Worm (Caenorhabditis elegans) whole organism, L2 larva: ENCODE data around the gene rpl-36.A.

ENCODE experiments used
- C34F6.9 ChIP-seq: fragments of 150-350 bp; optimal IDR thresholded peaks from 2 replicates; lab custom pipeline; 2014; ENCODE audit warnings: missing biosample characterization, missing genetic modification characterization
- F13H6.1 ChIP-seq: sonication (generic microtip); optimal IDR thresholded peaks from 2 replicates; lab custom pipeline; 2016; ENCODE audit warnings: missing genetic modification characterization, missing compliant biosample characterization
- R02D3.7 ChIP-seq: fragments of 150-350 bp; optimal IDR thresholded peaks from 2 replicates; lab custom pipeline; 2014; ENCODE audit warnings: missing biosample characterization, missing genetic modification characterization
- ama-1 ChIP-seq: fragments of 150-350 bp; optimal IDR thresholded peaks from 2 replicates; lab custom pipeline; 2018; ENCODE audit warnings: inconsistent platforms
- dmd-4 ChIP-seq: sonication (generic microtip); optimal IDR thresholded peaks from 2 replicates; lab custom pipeline; 2017; ENCODE audit warnings: missing biosample characterization, missing genetic modification characterization
- lin-39 ChIP-seq: fragments of 150-350 bp; optimal IDR thresholded peaks from 2 replicates; lab custom pipeline; 2014; ENCODE audit warnings: missing biosample characterization, missing genetic modification reagents, missing genetic modification characterization
- lsy-2 ChIP-seq, 2 experiments: fragments of 150-350 bp in 1 of 2; sonication (generic microtip) in 1 of 2; optimal IDR thresholded peaks; 2 replicates each; lab custom pipeline; 2014 to 2017; ENCODE audit warnings: missing biosample characterization in 2 of 2, missing genetic modification characterization in 2 of 2
- nhr-237 ChIP-seq: fragments of 150-350 bp; optimal IDR thresholded peaks from 2 replicates; lab custom pipeline; 2014; ENCODE audit warnings: missing biosample characterization, missing genetic modification characterization
- nhr-77 ChIP-seq: fragments of 150-350 bp; optimal IDR thresholded peaks from 2 replicates; lab custom pipeline; 2014; ENCODE audit warnings: missing biosample characterization, missing genetic modification characterization
- sem-4 ChIP-seq: fragments of 150-350 bp; optimal IDR thresholded peaks from 2 replicates; lab custom pipeline; 2014; ENCODE audit warnings: missing biosample characterization, missing genetic modification reagents, missing genetic modification characterization
- sma-9 ChIP-seq, 2 experiments: fragments of 150-350 bp in 1 of 2; sonication (generic microtip) in 1 of 2; optimal IDR thresholded peaks; 2 replicates each; lab custom pipeline; 2014 to 2016; ENCODE audit warnings: missing genetic modification characterization in 2 of 2, mild to moderate bottlenecking in 1 of 2, missing biosample characterization in 1 of 2, missing compliant biosample characterization in 1 of 2, missing genetic modification reagents in 1 of 2, moderate library complexity in 1 of 2
- snpc-4 ChIP-seq: fragments of 150-350 bp; optimal IDR thresholded peaks from 2 replicates; lab custom pipeline; 2014; ENCODE audit warnings: missing biosample characterization, missing genetic modification characterization
- zag-1 ChIP-seq: fragments of 150-350 bp; optimal IDR thresholded peaks from 2 replicates; lab custom pipeline; 2014; ENCODE audit warnings: missing biosample characterization, missing genetic modification characterization

- TF ChIP-seq lin-39 (tag; lab: Kevin White, UChicago) (no peak), lsy-2 (tag; optimal IDR thresholded peaks at IDR 0.05; lab: Kevin White, UChicago) (no peak), ama-1 (lab: Kevin White, UChicago) (no peak), sma-9 (GFP tag; optimal IDR thresholded peaks at IDR 0.05; lab: Kevin White, UChicago) (no peak), sma-9 (tag; optimal IDR thresholded peaks at IDR 0.05; lab: Kevin White, UChicago) (no peak), nhr-77 (tag; lab: Kevin White, UChicago) (no peak), sem-4 (tag; lab: Kevin White, UChicago) (no peak), nhr-237 (tag; lab: Kevin White, UChicago) (no peak), R02D3.7 (no peak), snpc-4 (no peak), dmd-4 (tag; lab: Kevin White, UChicago) (no peak), F13H6.1 (tag; lab: Kevin White, UChicago) (no peak), zag-1 (tag; lab: Kevin White, UChicago) (no peak), C34F6.9 (tag; lab: Kevin White, UChicago) (no peak)
Measured at ce11 chrII:11088137-11088536, 8.9 kb downstream of the rpl-36.A start.
